Worm (Caenorhabditis elegans): Measurements from ENCODE around the gene M163.11.

M163.11 gene

ce11 chrX:14507992-14508391 lies 28.8 kb downstream of the M163.11 start (continued):
- peak; percentile 82 for TF ChIP-seq nhr-20 (tag; optimal IDR thresholded peaks at IDR 0.05)
- peak in 1 of 2 experiments; percentile 24 for TF ChIP-seq lsy-2 (tag; optimal IDR thresholded peaks at IDR 0.05)
- TF ChIP-seq ces-1 (GFP tag; optimal IDR thresholded peaks at IDR 0.05): no peak
- TF ChIP-seq unc-62 (GFP tag; optimal IDR thresholded peaks at IDR 0.05): no peak
- no peak for TF ChIP-seq unc-30 (tag; optimal IDR thresholded peaks at IDR 0.05)
- no peak for TF ChIP-seq skn-1 (tag; optimal IDR thresholded peaks at IDR 0.05)
- TF ChIP-seq nhr-11 (tag; optimal IDR thresholded peaks at IDR 0.05): no peak
- TF ChIP-seq lin-15B (tag; optimal IDR thresholded peaks at IDR 0.05): no peak
- no peak for TF ChIP-seq nhr-84 (tag; optimal IDR thresholded peaks at IDR 0.05)
- no peak for TF ChIP-seq nhr-77 (tag; optimal IDR thresholded peaks at IDR 0.05)
- peak; percentile 55 for TF ChIP-seq nhr-19 (GFP tag; conservative IDR thresholded peaks at IDR 0.05)
- peak; percentile 2 for TF ChIP-seq tbx-2 (tag; optimal IDR thresholded peaks at IDR 0.05)
- no peak for TF ChIP-seq nhr-12 (tag; optimal IDR thresholded peaks at IDR 0.05)
- peak; percentile 59 for TF ChIP-seq mep-1 (tag; optimal IDR thresholded peaks at IDR 0.05)

ce11 chrX:14508823-14509259 lies 29.7 kb downstream of the M163.11 start:
- peak; percentile 48 to 54 for TF ChIP-seq lsy-2 (tag; optimal IDR thresholded peaks at IDR 0.05)
- TF ChIP-seq pqm-1 (tag; optimal IDR thresholded peaks at IDR 0.05): no peak
- peak; percentile 33 for TF ChIP-seq unc-130 (tag; optimal IDR thresholded peaks at IDR 0.05)
- no peak for TF ChIP-seq elt-2 (tag; optimal IDR thresholded peaks at IDR 0.05)
- no peak for TF ChIP-seq aly-2 (tag; optimal IDR thresholded peaks at IDR 0.05)
- TF ChIP-seq snu-23 (GFP tag; optimal IDR thresholded peaks at IDR 0.05): peak; percentile 65
- no peak for TF ChIP-seq ets-5 (GFP tag; IDR thresholded peaks at IDR 0.05)
- TF ChIP-seq ama-1 (optimal IDR thresholded peaks at IDR 0.05): no peak
- TF ChIP-seq fkh-8 (tag; optimal IDR thresholded peaks at IDR 0.05): no peak
- TF ChIP-seq ceh-8 (GFP tag; optimal IDR thresholded peaks at IDR 0.05): no peak
- no peak for TF ChIP-seq xbp-1 (tag; optimal IDR thresholded peaks at IDR 0.05)
- peak; percentile 58 for TF ChIP-seq pag-3 (tag; optimal IDR thresholded peaks at IDR 0.05; ENCODE audit: borderline replicate concordance, insufficient read depth)
- TF ChIP-seq C04F5.9 (tag; optimal IDR thresholded peaks at IDR 0.05): no peak
- TF ChIP-seq ztf-4 (tag; optimal IDR thresholded peaks at IDR 0.05): no peak
- TF ChIP-seq ceh-63 (GFP tag; optimal IDR thresholded peaks at IDR 0.05): no peak
- TF ChIP-seq nhr-71 (tag; optimal IDR thresholded peaks at IDR 0.05): peak; percentile 85
- peak in 1 of 2 experiments; percentile 36 for TF ChIP-seq lin-35 (GFP tag; optimal IDR thresholded peaks at IDR 0.05)
- TF ChIP-seq zip-4 (GFP tag; optimal IDR thresholded peaks at IDR 0.05): no peak
- TF ChIP-seq grh-1 (GFP tag; IDR thresholded peaks at IDR 0.05): peak; percentile 56; the same call in 1 of the 2 replicates
- no peak for TF ChIP-seq snpc-4 (tag; optimal IDR thresholded peaks at IDR 0.05)
- peak; percentile 69 for TF ChIP-seq nhr-20 (tag; optimal IDR thresholded peaks at IDR 0.05)
- TF ChIP-seq nhr-84 (tag; optimal IDR thresholded peaks at IDR 0.05): no peak
- TF ChIP-seq nhr-77 (tag; optimal IDR thresholded peaks at IDR 0.05): peak; percentile 13
- peak in 5 of 6 experiments; percentile 61 to 85 (median 73) for TF ChIP-seq elt-3 (tag; optimal IDR thresholded peaks at IDR 0.05)
- no peak for TF ChIP-seq pax-3 (tag; optimal IDR thresholded peaks at IDR 0.05)
- TF ChIP-seq ztf-11 (tag; optimal IDR thresholded peaks at IDR 0.05): no peak
- peak in 1 of 2 experiments; percentile 70 for TF ChIP-seq egl-27 (tag; optimal IDR thresholded peaks at IDR 0.05)
- peak; percentile 15 for TF ChIP-seq lin-13 (GFP tag; optimal IDR thresholded peaks at IDR 0.05)
- no peak for TF ChIP-seq jun-1 (tag; optimal IDR thresholded peaks at IDR 0.05)
- peak in 1 of 3 experiments; percentile 8 for TF ChIP-seq dpl-1 (GFP tag; optimal IDR thresholded peaks at IDR 0.05)
- peak; percentile 77 for TF ChIP-seq lin-39 (tag; optimal IDR thresholded peaks at IDR 0.05)
- TF ChIP-seq nhr-19 (GFP tag; conservative IDR thresholded peaks at IDR 0.05): peak; percentile 61
- peak; percentile 12 for TF ChIP-seq swsn-7 (tag; optimal IDR thresholded peaks at IDR 0.05)
- TF ChIP-seq dsc-1 (tag; optimal IDR thresholded peaks at IDR 0.05): no peak
- no peak for TF ChIP-seq sox-4 (tag; optimal IDR thresholded peaks at IDR 0.05)
- no peak for TF ChIP-seq isw-1 (GFP tag; IDR thresholded peaks at IDR 0.05)
- TF ChIP-seq irx-1 (tag; optimal IDR thresholded peaks at IDR 0.05): peak; percentile 48
- no peak for TF ChIP-seq unc-30 (tag; optimal IDR thresholded peaks at IDR 0.05)
- TF ChIP-seq lin-14 (GFP tag; optimal IDR thresholded peaks at IDR 0.05): peak; percentile 94
- TF ChIP-seq nhr-85 (tag): peak; percentile 98
- peak in 2 of 3 experiments; percentile 10 to 21 for TF ChIP-seq ceh-82 (tag; optimal IDR thresholded peaks at IDR 0.05)
- no peak for TF ChIP-seq fkh-4 (tag; optimal IDR thresholded peaks at IDR 0.05; ENCODE audit: borderline replicate concordance)
- peak; percentile 85 for TF ChIP-seq mep-1 (tag; optimal IDR thresholded peaks at IDR 0.05)
